Fruit fly (Drosophila melanogaster) whole organism, embryonic: Measurements from ENCODE around the gene SelG.
A peak's percentile ranks its signal among the peaks of the same experiment; 100 is the strongest.

Experiments used
- Atf6 ChIP-seq: fragments of 200-800 bp; sonication (Bioruptor generic); IDR thresholded peaks from 2 replicates; pipeline ENCODE4 v1.3.6; 2022; ENCODE audit warnings: missing biosample characterization, missing genetic modification characterization
- Bgb ChIP-seq: fragments of 200-800 bp; sonication (Bioruptor generic); IDR thresholded peaks from 2 replicates; pipeline ENCODE4 v1.3.6; 2022; ENCODE audit warnings: missing biosample characterization, missing genetic modification characterization; ENCODE audit not compliant: partially characterized antibody
- C15 ChIP-seq: fragments of 200-800 bp; sonication (Bioruptor generic); IDR thresholded peaks from 3 replicates; pipeline ENCODE4 v1.3.6; 2022; ENCODE audit warnings: missing biosample characterization, missing genetic modification characterization
- CG12104 ChIP-seq: fragments of 200-800 bp; sonication (Bioruptor generic); optimal IDR thresholded peaks from 3 replicates; lab custom pipeline; 2016; ENCODE audit warnings: missing biosample characterization, missing genetic modification characterization
- CG12659 ChIP-seq: fragments of 200-800 bp; sonication (Bioruptor generic); optimal IDR thresholded peaks from 3 replicates; lab custom pipeline; 2017; ENCODE audit warnings: mild to moderate bottlenecking, missing biosample characterization, missing genetic modification reagents, missing genetic modification characterization
- CG13775 ChIP-seq: fragments of 200-800 bp; sonication (Bioruptor generic); optimal IDR thresholded peaks from 3 replicates; lab custom pipeline; 2017; ENCODE audit warnings: missing biosample characterization, mild to moderate bottlenecking, missing genetic modification characterization
- CG14965 ChIP-seq: fragments of 200-800 bp; sonication (Bioruptor generic); optimal IDR thresholded peaks from 2 replicates; lab custom pipeline; 2016; ENCODE audit warnings: missing biosample characterization, missing genetic modification characterization, borderline replicate concordance
- CG1529 ChIP-seq: fragments of 200-800 bp; sonication (Bioruptor generic); optimal IDR thresholded peaks from 3 replicates; lab custom pipeline; 2018; ENCODE audit warnings: missing biosample characterization, missing genetic modification characterization
- CG17359 ChIP-seq: fragments of 200-800 bp; sonication (Bioruptor generic); optimal IDR thresholded peaks from 3 replicates; lab custom pipeline; 2018; ENCODE audit warnings: missing biosample characterization, mild to moderate bottlenecking, missing genetic modification characterization, moderate library complexity
- CG17361 ChIP-seq: fragments of 200-800 bp; sonication (Bioruptor generic); IDR thresholded peaks from 3 replicates; pipeline ENCODE4 v1.3.6; 2022; ENCODE audit warnings: missing biosample characterization, missing genetic modification characterization
- CG17802 ChIP-seq: fragments of 200-800 bp; sonication (Bioruptor generic); optimal IDR thresholded peaks from 2 replicates; lab custom pipeline; 2018; ENCODE audit warnings: missing biosample characterization, mild to moderate bottlenecking, missing genetic modification characterization, moderate library complexity
- CG18011 ChIP-seq: fragments of 200-800 bp; sonication (Bioruptor generic); optimal IDR thresholded peaks from 2 replicates; lab custom pipeline; 2017; ENCODE audit warnings: missing biosample characterization, missing genetic modification characterization, mild to moderate bottlenecking, moderate library complexity, missing genotype
- CG2678 ChIP-seq: fragments of 200-800 bp; sonication (Bioruptor generic); optimal IDR thresholded peaks from 3 replicates; lab custom pipeline; 2019; ENCODE audit warnings: missing biosample characterization, mild to moderate bottlenecking, missing genetic modification characterization, moderate library complexity
- CG3065 ChIP-seq: fragments of 200-800 bp; sonication (Bioruptor generic); optimal IDR thresholded peaks from 2 replicates; lab custom pipeline; 2016; ENCODE audit warnings: missing biosample characterization, missing genetic modification characterization
- CG31224 ChIP-seq: fragments of 200-800 bp; sonication (Bioruptor generic); IDR thresholded peaks from 2 replicates; pipeline ENCODE4 v1.3.6; 2022; ENCODE audit warnings: missing biosample characterization, missing genetic modification characterization
- CG33213 ChIP-seq: fragments of 200-800 bp; sonication (Bioruptor generic); optimal IDR thresholded peaks from 3 replicates; lab custom pipeline; 2016; ENCODE audit warnings: missing biosample characterization, missing genetic modification characterization
- CG3407 ChIP-seq: fragments of 200-800 bp; sonication (Bioruptor generic); optimal IDR thresholded peaks from 2 replicates; lab custom pipeline; 2018; ENCODE audit warnings: missing biosample characterization, mild to moderate bottlenecking, missing genetic modification characterization
- CG3847 ChIP-seq: fragments of 200-800 bp; sonication (Bioruptor generic); IDR thresholded peaks from 2 replicates; pipeline ENCODE4 v1.3.6; 2022; ENCODE audit warnings: missing biosample characterization, missing genetic modification characterization
- CG5180 ChIP-seq: fragments of 200-800 bp; sonication (Bioruptor generic); optimal IDR thresholded peaks from 3 replicates; lab custom pipeline; 2017; ENCODE audit warnings: missing biosample characterization, missing genetic modification characterization, mild to moderate bottlenecking, moderate library complexity, missing genetic modification reagents
- CG6689 ChIP-seq: fragments of 200-800 bp; sonication (Bioruptor generic); IDR thresholded peaks from 2 replicates; pipeline ENCODE4 v1.3.6; 2022; ENCODE audit warnings: missing biosample characterization, missing genetic modification characterization
- CG6854 ChIP-seq: fragments of 200-800 bp; sonication (Bioruptor generic); optimal IDR thresholded peaks from 3 replicates; lab custom pipeline; 2017; ENCODE audit warnings: missing biosample characterization, mild to moderate bottlenecking, missing genetic modification characterization
- CG7963 ChIP-seq: fragments of 200-800 bp; sonication (Bioruptor generic); IDR thresholded peaks from 3 replicates; pipeline ENCODE4 v1.3.6; 2022; ENCODE audit warnings: missing biosample characterization, missing genetic modification characterization; ENCODE audit not compliant: partially characterized antibody
- CG8290 ChIP-seq, 3 experiments: fragments of 200-800 bp; sonication (Bioruptor generic); optimal IDR thresholded peaks; 2 replicates each; lab custom pipeline; 2016 to 2019; ENCODE audit warnings: missing biosample characterization in 3 of 3, missing genetic modification characterization in 3 of 3, mild to moderate bottlenecking in 2 of 3, moderate library complexity in 1 of 3
- CG8388 ChIP-seq: fragments of 200-800 bp; sonication (Bioruptor generic); optimal IDR thresholded peaks from 2 replicates; lab custom pipeline; 2019; ENCODE audit warnings: missing biosample characterization, mild to moderate bottlenecking, missing genetic modification characterization, moderate library complexity
- D19B ChIP-seq: fragments of 200-800 bp; sonication (Bioruptor generic); optimal IDR thresholded peaks from 2 replicates; lab custom pipeline; 2017; ENCODE audit warnings: missing biosample characterization, mild to moderate bottlenecking, missing genetic modification characterization
- Dbx ChIP-seq: fragments of 200-800 bp; sonication (Bioruptor generic); IDR thresholded peaks from 3 replicates; pipeline ENCODE4 v1.3.6; 2022; ENCODE audit warnings: missing biosample characterization, missing genetic modification characterization
- Fer2 ChIP-seq: fragments of 200-800 bp; sonication (Bioruptor generic); optimal IDR thresholded peaks from 2 replicates; lab custom pipeline; 2018; ENCODE audit warnings: missing biosample characterization, mild to moderate bottlenecking, missing genetic modification characterization, moderate library complexity
- HLH3B ChIP-seq: fragments of 200-800 bp; sonication (Bioruptor generic); IDR thresholded peaks from 2 replicates; pipeline ENCODE4 v1.3.6; 2022; ENCODE audit warnings: missing biosample characterization, missing genetic modification characterization
- NFAT ChIP-seq: fragments of 200-800 bp; sonication (Bioruptor generic); IDR thresholded peaks from 2 replicates; pipeline ENCODE4 v1.3.6; 2022; ENCODE audit warnings: missing biosample characterization, missing genetic modification characterization
- Neu2 ChIP-seq: fragments of 200-800 bp; sonication (Bioruptor generic); optimal IDR thresholded peaks from 3 replicates; lab custom pipeline; 2016; ENCODE audit warnings: missing biosample characterization, missing genetic modification characterization, borderline replicate concordance
- Oaz ChIP-seq: fragments of 200-800 bp; sonication (Bioruptor generic); IDR thresholded peaks from 2 replicates; pipeline ENCODE4 v1.3.6; 2022; ENCODE audit warnings: missing biosample characterization, missing genetic modification characterization
- Opbp ChIP-seq: fragments of 200-800 bp; sonication (Bioruptor generic); IDR thresholded peaks from 3 replicates; pipeline ENCODE4 v1.3.6; 2022; ENCODE audit warnings: missing biosample characterization, missing genetic modification characterization; ENCODE audit not compliant: partially characterized antibody
- TFAM ChIP-seq: fragments of 200-800 bp; sonication (Bioruptor generic); optimal IDR thresholded peaks from 2 replicates; lab custom pipeline; 2017; ENCODE audit warnings: missing biosample characterization, missing genetic modification characterization, inconsistent platforms
- ash1 ChIP-seq: fragments of 200-800 bp; sonication (Bioruptor generic); optimal IDR thresholded peaks from 2 replicates; lab custom pipeline; 2018; ENCODE audit warnings: missing biosample characterization, mild to moderate bottlenecking, missing genetic modification characterization
- az2 ChIP-seq: fragments of 200-800 bp; sonication (Bioruptor generic); optimal IDR thresholded peaks from 3 replicates; lab custom pipeline; 2016; ENCODE audit warnings: missing biosample characterization, missing genetic modification characterization
- bcd ChIP-seq: fragments of 200-800 bp; sonication (Bioruptor generic); optimal IDR thresholded peaks from 2 replicates; lab custom pipeline; 2017; ENCODE audit warnings: missing biosample characterization, mild to moderate bottlenecking, missing genetic modification characterization
- caup ChIP-seq: fragments of 200-800 bp; sonication (Bioruptor generic); optimal IDR thresholded peaks from 3 replicates; lab custom pipeline; 2017; ENCODE audit warnings: missing biosample characterization, mild to moderate bottlenecking, missing genetic modification characterization, moderate library complexity; ENCODE audit not compliant: severe bottlenecking
- cwo ChIP-seq: fragments of 200-800 bp; sonication (Bioruptor generic); optimal IDR thresholded peaks from 3 replicates; lab custom pipeline; 2017; ENCODE audit warnings: missing biosample characterization, missing genetic modification characterization, mild to moderate bottlenecking, moderate library complexity, missing genetic modification reagents
- dpn ChIP-seq, 2 experiments: fragments of 200-800 bp; sonication (Bioruptor generic); optimal IDR thresholded peaks; 3 replicates each; lab custom pipeline; 2016; ENCODE audit warnings: missing biosample characterization in 2 of 2, missing genetic modification characterization in 2 of 2
- esg ChIP-seq: fragments of 200-800 bp; sonication (Bioruptor generic); conservative IDR thresholded peaks from 2 replicates; pipeline ENCODE4 v1.3.6; 2022; ENCODE audit warnings: missing biosample characterization, missing genetic modification characterization
- hb ChIP-seq: fragments of 200-800 bp; sonication (Bioruptor generic); IDR thresholded peaks from 3 replicates; pipeline ENCODE4 v1.3.6; 2022; ENCODE audit warnings: missing biosample characterization, missing genetic modification characterization; ENCODE audit not compliant: partially characterized antibody
- hbn ChIP-seq: fragments of 200-800 bp; sonication (Bioruptor generic); IDR thresholded peaks from 2 replicates; pipeline ENCODE4 v1.3.6; 2022; ENCODE audit warnings: missing biosample characterization, missing genetic modification characterization; ENCODE audit not compliant: partially characterized antibody
- hkb ChIP-seq, 2 experiments: fragments of 200-800 bp in 1 of 2; fragments of >200 bp in 1 of 2; sonication (Bioruptor generic) in 1 of 2; IDR thresholded peaks in 1 of 2; optimal IDR thresholded peaks in 1 of 2; 2 replicates each; pipeline versions ENCODE4 v1.3.6 to Lab custom; 2017 to 2022; ENCODE audit warnings: missing biosample characterization in 1 of 2, missing genetic modification characterization in 1 of 2
- onecut ChIP-seq: fragments of 200-800 bp; sonication (Bioruptor generic); IDR thresholded peaks from 2 replicates; pipeline ENCODE4 v1.3.6; 2022; ENCODE audit warnings: missing biosample characterization, missing genetic modification characterization
- phol ChIP-seq: fragments of 200-800 bp; sonication (Bioruptor generic); optimal IDR thresholded peaks from 3 replicates; lab custom pipeline; 2018; ENCODE audit warnings: missing biosample characterization, mild to moderate bottlenecking, missing genetic modification characterization, moderate library complexity
- salm ChIP-seq: fragments of 200-800 bp; sonication (Bioruptor generic); optimal IDR thresholded peaks from 2 replicates; lab custom pipeline; 2018; ENCODE audit warnings: missing biosample characterization, mild to moderate bottlenecking, missing genetic modification characterization
- wor ChIP-seq: fragments of 200-800 bp; sonication (Bioruptor generic); IDR thresholded peaks from 2 replicates; pipeline ENCODE4 v1.3.6; 2022; ENCODE audit warnings: missing biosample characterization, missing genetic modification characterization
- zfh2 ChIP-seq: fragments of 200-800 bp; sonication (Bioruptor generic); optimal IDR thresholded peaks from 2 replicates; lab custom pipeline; 2016; ENCODE audit warnings: missing biosample characterization, missing genetic modification characterization

Gene SelG

DNA sequence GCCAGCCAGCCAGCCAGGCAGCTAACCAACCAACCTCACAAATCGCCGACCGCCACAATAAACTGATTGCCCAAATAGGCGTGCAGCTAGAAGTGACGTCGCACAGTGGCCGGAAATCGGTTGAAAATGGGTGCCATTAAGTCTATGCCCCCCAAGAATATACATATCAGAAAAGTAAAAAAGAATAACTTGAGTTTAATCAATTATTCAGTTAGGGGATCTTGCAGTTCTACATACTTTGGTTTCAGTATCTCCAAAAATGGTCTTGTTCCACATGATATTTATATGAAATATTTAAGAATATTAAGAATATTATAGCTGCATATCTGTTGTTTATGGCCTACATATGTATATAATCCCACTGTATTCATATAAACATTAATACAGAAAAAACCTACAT, 1.7 kb upstream of the SelG start (continued):
- TF ChIP-seq D19B: peak; percentile 27
- TF ChIP-seq CG3065: no peak
- peak; percentile 29 for TF ChIP-seq CG12104
- TF ChIP-seq CG12659 (GFP tag; lab: Kevin White, UChicago): peak; percentile 58
- no peak for TF ChIP-seq hkb (optimal IDR thresholded peaks at IDR 0.05; lab: Kevin White, UChicago)
- TF ChIP-seq hkb (GFP tag; IDR thresholded peaks at IDR 0.05; lab: Robert Waterston, UW): peak; percentile 55
- TF ChIP-seq Opbp: no peak
- TF ChIP-seq CG3847 (GFP tag; lab: Robert Waterston, UW): peak; percentile 48
- TF ChIP-seq CG6854 (GFP tag; lab: Kevin White, UChicago): peak; percentile 24
- no peak for TF ChIP-seq Neu2
- peak; percentile 17 for TF ChIP-seq zfh2 (GFP tag; lab: Kevin White, UChicago)
- TF ChIP-seq salm (tag; lab: Kevin White, UChicago): peak; percentile 16
- TF ChIP-seq CG13775 (GFP tag; lab: Kevin White, UChicago): peak; percentile 26
- TF ChIP-seq hb (GFP tag; lab: Robert Waterston, UW): no peak
- peak in 1 of 2 experiments; percentile 37 for TF ChIP-seq dpn (GFP tag; optimal IDR thresholded peaks at IDR 0.05; lab: Kevin White, UChicago)
- TF ChIP-seq CG8290 (GFP tag; optimal IDR thresholded peaks at IDR 0.05; lab: Kevin White, UChicago): no peak
- TF ChIP-seq CG8290 (tag; optimal IDR thresholded peaks at IDR 0.05; lab: Kevin White, UChicago): peak in 1 of 2 experiments; percentile 69
- peak; percentile 20 for TF ChIP-seq az2
- TF ChIP-seq wor: no peak
- TF ChIP-seq HLH3B (GFP tag; lab: Robert Waterston, UW): peak; percentile 10; the same call in 1 of the 2 replicates
- peak; percentile 44; the same call in 1 of the 3 replicates for TF ChIP-seq Dbx (GFP tag; lab: Robert Waterston, UW)
- TF ChIP-seq CG5180 (GFP tag; lab: Kevin White, UChicago): peak; percentile 19
- peak; percentile 37 for TF ChIP-seq CG17359 (tag; lab: Kevin White, UChicago)
- TF ChIP-seq Atf6: peak; percentile 59; the same call in 1 of the 2 replicates
- peak; percentile 34; the same call in 1 of the 2 replicates for TF ChIP-seq esg (GFP tag; lab: Robert Waterston, UW)
- peak; percentile 48 for TF ChIP-seq phol (tag; lab: Kevin White, UChicago)
- 0 out of 2 replicates have a peak, but pooled peaks have one; percentile 26 for TF ChIP-seq CG31224 (GFP tag; lab: Robert Waterston, UW)
- TF ChIP-seq CG18011 (GFP tag; lab: Kevin White, UChicago): peak; percentile 6
- no peak for TF ChIP-seq CG14965 (GFP tag; lab: Kevin White, UChicago)
- no peak for TF ChIP-seq TFAM (GFP tag; lab: Kevin White, UChicago)
- TF ChIP-seq CG1529 (GFP tag; lab: Kevin White, UChicago): no peak
- peak; percentile 46 for TF ChIP-seq cwo
- TF ChIP-seq NFAT (GFP tag; lab: Robert Waterston, UW): no peak
- peak; percentile 70 for TF ChIP-seq CG2678 (tag; lab: Kevin White, UChicago)
- no peak for TF ChIP-seq CG7963 (GFP tag; lab: Robert Waterston, UW)
- peak; percentile 27 for TF ChIP-seq Fer2
- no peak for TF ChIP-seq CG33213
- TF ChIP-seq Bgb (GFP tag; lab: Robert Waterston, UW): no peak
- 0 out of 3 replicates have a peak, but pooled peaks have one; percentile 14 for TF ChIP-seq CG17361
- TF ChIP-seq Oaz (GFP tag; lab: Robert Waterston, UW): 0 out of 2 replicates have a peak, but pooled peaks have one; percentile 10
- peak; percentile 31 for TF ChIP-seq caup
- TF ChIP-seq hbn (GFP tag; lab: Robert Waterston, UW): no peak
- TF ChIP-seq CG17802 (tag; lab: Kevin White, UChicago): no peak
- TF ChIP-seq CG8388 (GFP tag; lab: Kevin White, UChicago): peak; percentile 17
- no peak for TF ChIP-seq onecut (GFP tag; lab: Robert Waterston, UW)
- no peak for TF ChIP-seq ash1 (GFP tag; lab: Kevin White, UChicago)
- TF ChIP-seq bcd (GFP tag; lab: Kevin White, UChicago): peak; percentile 48
- peak; percentile 33; the same call in 1 of the 2 replicates for TF ChIP-seq CG6689 (GFP tag; lab: Robert Waterston, UW)
- no peak for TF ChIP-seq C15 (GFP tag; lab: Robert Waterston, UW)
- TF ChIP-seq CG3407 (GFP tag; lab: Kevin White, UChicago): peak; percentile 0
